Worm (Caenorhabditis elegans) whole organism, late embryonic: Measurements from ENCODE around the gene C44C1.1.
A peak's percentile ranks its signal among the peaks of the same experiment; 100 is the strongest.

Experiments
- C08G9.2 ChIP-seq: sonication (generic microtip); optimal IDR thresholded peaks from 2 replicates; lab custom pipeline; 2016; ENCODE audit warnings: mild to moderate bottlenecking, missing genetic modification characterization, moderate library complexity, missing compliant biosample characterization
- C38D4.7 ChIP-seq: fragments of 200-800 bp; sonication (Bioruptor generic); optimal IDR thresholded peaks from 2 replicates; lab custom pipeline; 2018; ENCODE audit warnings: mild to moderate bottlenecking, missing genetic modification characterization, moderate library complexity, missing compliant biosample characterization
- F13H6.1 ChIP-seq: sonication (generic microtip); optimal IDR thresholded peaks from 2 replicates; lab custom pipeline; 2016; ENCODE audit warnings: missing genetic modification characterization, missing compliant biosample characterization
- K02D7.2 ChIP-seq: sonication (generic microtip); optimal IDR thresholded peaks from 2 replicates; lab custom pipeline; 2017; ENCODE audit warnings: mild to moderate bottlenecking, missing genetic modification characterization, missing compliant biosample characterization
- T23F11.4 ChIP-seq: fragments of 200-800 bp; sonication (Bioruptor generic); optimal IDR thresholded peaks from 2 replicates; lab custom pipeline; 2018; ENCODE audit warnings: mild to moderate bottlenecking, missing genetic modification characterization, missing compliant biosample characterization
- Y22D7AL.16 ChIP-seq: sonication (generic microtip); optimal IDR thresholded peaks from 2 replicates; lab custom pipeline; 2016; ENCODE audit warnings: missing genetic modification characterization, missing compliant biosample characterization
- ama-1 ChIP-seq: fragments of 150-350 bp; optimal IDR thresholded peaks from 2 replicates; lab custom pipeline; 2014
- ceh-14 ChIP-seq: sonication (generic microtip); optimal IDR thresholded peaks from 2 replicates; lab custom pipeline; 2016; ENCODE audit warnings: missing genotype, missing genetic modification characterization, missing compliant biosample characterization
- ceh-19 ChIP-seq: fragments of 200-800 bp; sonication (Bioruptor generic); optimal IDR thresholded peaks from 2 replicates; lab custom pipeline; 2018; ENCODE audit warnings: mild to moderate bottlenecking, missing genetic modification characterization, missing compliant biosample characterization
- ceh-31 ChIP-seq: sonication (generic microtip); optimal IDR thresholded peaks from 2 replicates; lab custom pipeline; 2016; ENCODE audit warnings: missing genetic modification characterization, missing compliant biosample characterization
- ceh-34 ChIP-seq: sonication (generic microtip); optimal IDR thresholded peaks from 2 replicates; lab custom pipeline; 2016; ENCODE audit warnings: mild to moderate bottlenecking, missing genetic modification characterization, missing compliant biosample characterization
- ceh-45 ChIP-seq: fragments of 200-800 bp; sonication (Bioruptor generic); IDR thresholded peaks from 2 replicates; pipeline ENCODE4 v1.3.6; 2022; ENCODE audit warnings: missing genetic modification reagents, missing genetic modification characterization, missing compliant biosample characterization
- ceh-9 ChIP-seq: sonication (generic microtip); optimal IDR thresholded peaks from 2 replicates; lab custom pipeline; 2016; ENCODE audit warnings: mild to moderate bottlenecking, missing genetic modification characterization, inconsistent platforms, missing compliant biosample characterization
- che-1 ChIP-seq: sonication (generic microtip); optimal IDR thresholded peaks from 2 replicates; lab custom pipeline; 2016; ENCODE audit warnings: mild to moderate bottlenecking, missing genetic modification characterization, missing compliant biosample characterization
- elt-2 ChIP-seq: sonication (generic microtip); optimal IDR thresholded peaks from 2 replicates; lab custom pipeline; 2016; ENCODE audit warnings: missing genetic modification reagents, missing genetic modification characterization, missing compliant biosample characterization
- hlh-30 ChIP-seq: sonication (generic microtip); optimal IDR thresholded peaks from 2 replicates; lab custom pipeline; 2017; ENCODE audit warnings: antibody characterized with exemption, missing genetic modification characterization, missing compliant biosample characterization; ENCODE audit not compliant: insufficient read depth
- lim-6 ChIP-seq: sonication (generic microtip); optimal IDR thresholded peaks from 2 replicates; lab custom pipeline; 2016; ENCODE audit warnings: missing genetic modification characterization, missing compliant biosample characterization
- lin-11 ChIP-seq: fragments of 200-800 bp; sonication (Bioruptor generic); optimal IDR thresholded peaks from 2 replicates; lab custom pipeline; 2018; ENCODE audit warnings: mild to moderate bottlenecking, missing genetic modification characterization, missing compliant biosample characterization
- mec-3 ChIP-seq: sonication (generic microtip); optimal IDR thresholded peaks from 2 replicates; lab custom pipeline; 2016; ENCODE audit warnings: borderline replicate concordance, missing genetic modification characterization, missing compliant biosample characterization
- nhr-232 ChIP-seq: sonication (generic microtip); optimal IDR thresholded peaks from 2 replicates; lab custom pipeline; 2016; ENCODE audit warnings: missing genetic modification characterization, missing compliant biosample characterization
- npax-4 ChIP-seq: sonication (generic microtip); optimal IDR thresholded peaks from 2 replicates; lab custom pipeline; 2016; ENCODE audit warnings: missing genetic modification characterization, missing compliant biosample characterization
- pat-9 ChIP-seq: fragments of 200-800 bp; sonication (Bioruptor generic); optimal IDR thresholded peaks from 2 replicates; lab custom pipeline; 2018; ENCODE audit warnings: mild to moderate bottlenecking, missing genetic modification characterization, moderate library complexity, missing compliant biosample characterization
- pax-1 ChIP-seq: fragments of 150-350 bp; optimal IDR thresholded peaks from 2 replicates; lab custom pipeline; 2014; ENCODE audit warnings: missing biosample characterization, missing genetic modification characterization
- pha-2 ChIP-seq: sonication (generic microtip); optimal IDR thresholded peaks from 2 replicates; lab custom pipeline; 2017; ENCODE audit warnings: mild to moderate bottlenecking, missing genetic modification characterization, missing compliant biosample characterization
- pha-4 ChIP-seq: fragments of 150-350 bp; optimal IDR thresholded peaks from 2 replicates; lab custom pipeline; 2018; ENCODE audit warnings: missing biosample characterization, missing genetic modification reagents, missing genetic modification characterization
- pros-1 ChIP-seq: fragments of 150-350 bp; optimal IDR thresholded peaks from 2 replicates; lab custom pipeline; 2014; ENCODE audit warnings: missing biosample characterization, missing genetic modification reagents, missing genetic modification characterization
- rnt-1 ChIP-seq: sonication (generic microtip); optimal IDR thresholded peaks from 2 replicates; lab custom pipeline; 2016; ENCODE audit warnings: missing genetic modification characterization, missing compliant biosample characterization
- sdc-2 ChIP-seq: sonication (generic microtip); optimal IDR thresholded peaks from 2 replicates; lab custom pipeline; 2016; ENCODE audit warnings: missing genotype, missing genetic modification characterization, missing compliant biosample characterization
- sox-2 ChIP-seq: fragments of 200-800 bp; sonication (Bioruptor generic); IDR thresholded peaks from 2 replicates; pipeline ENCODE4 v1.3.6; 2022; ENCODE audit warnings: missing genetic modification reagents, missing genetic modification characterization, missing compliant biosample characterization
- unc-3 ChIP-seq, 2 experiments: fragments of 200-800 bp in 1 of 2; sonication (Bioruptor generic) in 1 of 2; sonication (generic microtip) in 1 of 2; conservative IDR thresholded peaks in 1 of 2; optimal IDR thresholded peaks in 1 of 2; 2 replicates each; pipeline versions ENCODE4 v1.3.6 to Lab custom; 2016 to 2022; ENCODE audit warnings: missing compliant biosample characterization in 2 of 2, missing genetic modification characterization in 2 of 2, missing genetic modification reagents in 1 of 2
- unc-42 ChIP-seq: sonication (generic microtip); optimal IDR thresholded peaks from 2 replicates; lab custom pipeline; 2016; ENCODE audit warnings: missing genotype, missing genetic modification characterization, missing compliant biosample characterization

The C44C1.1 gene

ce11 chrX:1005026-1005425 lies 24.4 kb downstream of the C44C1.1 start:
- 0 out of 2 replicates have a peak, but pooled peaks have one; percentile 19 for TF ChIP-seq sox-2 (GFP tag; lab: Robert Waterston, UW)
- no peak for TF ChIP-seq pax-1
- peak; percentile 57 for TF ChIP-seq pros-1 (tag; lab: Kevin White, UChicago)
- TF ChIP-seq ceh-31 (tag; lab: Kevin White, UChicago) = peak; percentile 77
- TF ChIP-seq rnt-1 = no peak
- TF ChIP-seq, all 69 proteins: peak for 3

ce11 chrX:1009512-1009911 lies 28.9 kb downstream of the C44C1.1 start:
- no peak for TF ChIP-seq unc-3 (GFP tag; conservative IDR thresholded peaks at IDR 0.05; lab: Robert Waterston, UW)
- TF ChIP-seq unc-3 (tag; optimal IDR thresholded peaks at IDR 0.05; lab: Kevin White, UChicago) = no peak
- no peak for TF ChIP-seq mec-3 (tag; lab: Kevin White, UChicago)
- TF ChIP-seq C38D4.7 (GFP tag; lab: Kevin White, UChicago) = no peak
- TF ChIP-seq pros-1 (tag; lab: Kevin White, UChicago) = no peak
- no peak for TF ChIP-seq T23F11.4 (GFP tag; lab: Kevin White, UChicago)
- no peak for TF ChIP-seq F13H6.1 (tag; lab: Kevin White, UChicago)
- TF ChIP-seq lin-11 = no peak
- no peak for TF ChIP-seq ceh-14 (tag; lab: Kevin White, UChicago)
- no peak for TF ChIP-seq ceh-19 (GFP tag; lab: Kevin White, UChicago)
- no peak for TF ChIP-seq Y22D7AL.16 (tag; lab: Kevin White, UChicago)

ce11 chrX:1010627-1011452 lies 30.3 kb downstream of the C44C1.1 start:
- TF ChIP-seq npax-4 (tag; lab: Kevin White, UChicago) (no peak), pha-4 (tag; lab: Kevin White, UChicago) (no peak), hlh-30 (tag; lab: Kevin White, UChicago) (peak; percentile 61), ceh-9 (tag; lab: Kevin White, UChicago) (no peak), ceh-34 (tag; lab: Kevin White, UChicago) (no peak), pha-2 (tag; lab: Kevin White, UChicago) (no peak), ceh-45 (0 out of 2 replicates have a peak, but pooled peaks have one; percentile 21), ceh-19 (GFP tag; lab: Kevin White, UChicago) (no peak), che-1 (tag; lab: Kevin White, UChicago) (no peak), elt-2 (tag; lab: Kevin White, UChicago) (peak; percentile 79), C08G9.2 (tag; lab: Kevin White, UChicago) (no peak), lim-6 (no peak)
- TF ChIP-seq, all 69 proteins: peak for 3

- TF ChIP-seq pat-9 (tag; lab: Kevin White, UChicago) (no peak), nhr-232 (tag; lab: Kevin White, UChicago) (no peak), ceh-34 (tag; lab: Kevin White, UChicago) (no peak), K02D7.2 (tag; lab: Kevin White, UChicago) (no peak), mec-3 (tag; lab: Kevin White, UChicago) (no peak)
Measured at ce11 chrX:1012385-1012866, 31.9 kb downstream of the C44C1.1 start.

ce11 chrX:1014708-1015107 lies 34.1 kb downstream of the C44C1.1 start:
- TF ChIP-seq sdc-2 (tag; lab: Kevin White, UChicago) (no peak), ceh-19 (GFP tag; lab: Kevin White, UChicago) (no peak), ama-1 (no peak), C38D4.7 (GFP tag; lab: Kevin White, UChicago) (no peak), npax-4 (tag; lab: Kevin White, UChicago) (no peak), unc-42 (tag; lab: Kevin White, UChicago) (peak; percentile 70)
